Worm (Caenorhabditis elegans): Measurements from ENCODE around the gene npp-22.

Gene npp-22

DNA sequence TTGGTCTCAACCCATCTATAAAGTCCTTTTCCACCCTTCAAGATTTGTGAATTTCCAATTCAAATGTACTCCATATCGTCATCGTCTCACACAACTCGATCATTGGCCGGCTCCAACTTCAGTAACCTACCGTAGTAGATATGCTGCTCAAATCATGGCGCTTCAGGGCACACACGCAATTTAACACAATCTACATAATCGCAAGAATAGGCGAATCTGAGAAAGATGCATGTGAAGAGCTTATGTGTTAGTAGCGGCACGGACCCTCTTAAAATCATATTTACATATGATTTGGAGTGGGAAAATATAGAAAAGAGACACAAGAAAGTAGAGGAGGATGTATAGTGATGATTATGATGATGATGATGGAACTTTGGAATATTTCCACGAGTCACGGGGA lies 21.5 kb downstream of the npp-22 start:
- no peak for TF ChIP-seq sem-4 (tag; optimal IDR thresholded peaks at IDR 0.05)
- no peak for TF ChIP-seq F13H6.1 (tag; optimal IDR thresholded peaks at IDR 0.05)
- no peak for TF ChIP-seq elt-1 (tag; optimal IDR thresholded peaks at IDR 0.05)
- TF ChIP-seq mbf-1 (tag; optimal IDR thresholded peaks at IDR 0.05) = no peak
- no peak for TF ChIP-seq ceh-16 (tag; optimal IDR thresholded peaks at IDR 0.05)
- no peak for TF ChIP-seq sma-3 (GFP tag; optimal IDR thresholded peaks at IDR 0.05)
- no peak for TF ChIP-seq ZK546.5 (tag; optimal IDR thresholded peaks at IDR 0.05)
- TF ChIP-seq lin-13 (GFP tag; optimal IDR thresholded peaks at IDR 0.05) = no peak
- TF ChIP-seq mdl-1 (tag; optimal IDR thresholded peaks at IDR 0.05) = no peak
- TF ChIP-seq unc-62 (GFP tag; optimal IDR thresholded peaks at IDR 0.05) = no peak
- TF ChIP-seq blmp-1 (tag; optimal IDR thresholded peaks at IDR 0.05; ENCODE audit: insufficient read depth) = no peak
- TF ChIP-seq nhr-11 (tag; optimal IDR thresholded peaks at IDR 0.05) = no peak
- no peak for TF ChIP-seq gmeb-1 (tag; optimal IDR thresholded peaks at IDR 0.05)
- no peak for TF ChIP-seq nhr-23 (tag; optimal IDR thresholded peaks at IDR 0.05)
- TF ChIP-seq nhr-21 (tag; optimal IDR thresholded peaks at IDR 0.05) = no peak

- TF ChIP-seq egl-27 (tag; optimal IDR thresholded peaks at IDR 0.05) (no peak), elt-1 (tag; optimal IDR thresholded peaks at IDR 0.05) (no peak), R02D3.7 (tag; optimal IDR thresholded peaks at IDR 0.05) (no peak), unc-62 (GFP tag; optimal IDR thresholded peaks at IDR 0.05) (no peak), ztf-4 (tag; optimal IDR thresholded peaks at IDR 0.05) (no peak), gmeb-1 (tag; optimal IDR thresholded peaks at IDR 0.05) (no peak)
Observed at ce11 chrV:11706353-11706752, 26.9 kb downstream of the npp-22 start.

DNA sequence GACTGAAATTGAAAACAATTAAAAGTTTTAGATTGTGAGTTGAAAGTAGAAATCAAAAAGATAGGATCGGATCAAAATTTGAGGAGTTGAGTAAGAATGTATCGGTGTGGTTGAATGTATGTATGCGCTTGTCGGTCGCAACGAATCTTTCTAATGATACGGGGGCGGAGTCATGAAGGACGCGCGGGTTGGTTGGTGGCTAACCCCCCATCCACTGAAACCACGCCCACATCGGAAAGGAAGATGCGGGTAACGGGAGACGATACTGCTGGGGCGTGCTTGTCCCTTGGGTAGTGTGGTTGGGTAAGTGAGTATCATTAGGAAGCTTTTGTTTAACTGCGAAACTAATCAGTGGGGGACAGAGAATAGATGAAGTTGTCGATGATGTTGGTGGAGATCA lies 27.9 kb downstream of the npp-22 start, which contains the start of gene ceh-32:
TSS of gene ceh-32 (minus strand) at position 2 of the 400 bp plus-strand sequence.
- TF ChIP-seq sem-4 (tag; optimal IDR thresholded peaks at IDR 0.05) (no peak), ztf-1 (GFP tag; conservative IDR thresholded peaks at IDR 0.05) (no peak), alr-1 (tag; optimal IDR thresholded peaks at IDR 0.05) (no peak), R02D3.7 (tag; optimal IDR thresholded peaks at IDR 0.05) (no peak), dmd-4 (tag; optimal IDR thresholded peaks at IDR 0.05) (no peak), mab-5 (tag; optimal IDR thresholded peaks at IDR 0.05) (no peak), nhr-10 (tag; optimal IDR thresholded peaks at IDR 0.05) (no peak), unc-55 (GFP tag; optimal IDR thresholded peaks at IDR 0.05) (no peak), nhr-77 (tag; optimal IDR thresholded peaks at IDR 0.05) (no peak), nhr-21 (tag; optimal IDR thresholded peaks at IDR 0.05) (no peak), nhr-25 (tag; optimal IDR thresholded peaks at IDR 0.05) (no peak), crh-2 (tag; optimal IDR thresholded peaks at IDR 0.05) (no peak), gmeb-1 (tag; optimal IDR thresholded peaks at IDR 0.05) (no peak), sma-9 (GFP tag; optimal IDR thresholded peaks at IDR 0.05) (no peak), sma-9 (tag; optimal IDR thresholded peaks at IDR 0.05) (no peak), F13H6.1 (tag; optimal IDR thresholded peaks at IDR 0.05) (no peak), nhr-6 (tag; optimal IDR thresholded peaks at IDR 0.05) (no peak), ztf-4 (tag; optimal IDR thresholded peaks at IDR 0.05) (no peak)

DNA sequence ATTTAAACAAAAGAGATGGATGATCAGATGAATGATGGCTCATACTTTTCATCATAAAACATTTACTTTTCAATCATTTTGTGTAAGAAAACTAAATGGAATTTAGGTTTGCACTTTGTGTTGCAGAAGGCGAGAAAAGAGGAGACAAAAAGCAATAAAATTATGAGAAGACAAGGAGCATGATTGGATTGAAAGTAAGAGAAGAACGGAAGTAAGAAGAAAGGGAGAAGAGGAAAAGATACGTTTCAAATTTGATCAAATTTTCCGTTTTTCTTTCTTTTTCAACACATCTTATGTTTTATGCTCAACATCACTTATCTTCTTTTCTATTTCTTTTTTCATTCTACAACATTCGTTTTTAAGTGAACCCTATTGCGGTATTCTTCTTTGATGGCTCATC lies 28.6 kb downstream of the npp-22 start:
- no peak for TF ChIP-seq nhr-237 (tag; optimal IDR thresholded peaks at IDR 0.05)
- no peak for TF ChIP-seq ceh-82 (tag; optimal IDR thresholded peaks at IDR 0.05)

ce11 chrV:11697482-11697881 lies 35.8 kb downstream of the npp-22 start:
- TF ChIP-seq alr-1 (tag; optimal IDR thresholded peaks at IDR 0.05) (no peak), lin-13 (GFP tag; optimal IDR thresholded peaks at IDR 0.05) (no peak), R02D3.7 (tag; optimal IDR thresholded peaks at IDR 0.05) (no peak), ztf-11 (tag; optimal IDR thresholded peaks at IDR 0.05) (no peak), nhr-237 (tag; optimal IDR thresholded peaks at IDR 0.05) (no peak), elt-1 (tag; optimal IDR thresholded peaks at IDR 0.05) (no peak), skn-1 (tag; optimal IDR thresholded peaks at IDR 0.05) (no peak), aly-2 (tag; optimal IDR thresholded peaks at IDR 0.05) (no peak), lsy-2 (tag; optimal IDR thresholded peaks at IDR 0.05) (peak in 1 of 2 experiments; percentile 16), egl-27 (tag; optimal IDR thresholded peaks at IDR 0.05) (no peak), nhr-6 (tag; optimal IDR thresholded peaks at IDR 0.05) (no peak), mdl-1 (tag; optimal IDR thresholded peaks at IDR 0.05) (no peak), nhr-23 (tag; optimal IDR thresholded peaks at IDR 0.05) (no peak), nhr-129 (tag; optimal IDR thresholded peaks at IDR 0.05) (no peak), crh-2 (tag; optimal IDR thresholded peaks at IDR 0.05) (peak; percentile 28), ztf-1 (GFP tag; conservative IDR thresholded peaks at IDR 0.05) (no peak), nhr-10 (tag; optimal IDR thresholded peaks at IDR 0.05) (no peak), peb-1 (tag; optimal IDR thresholded peaks at IDR 0.05) (no peak), C34F6.9 (tag; optimal IDR thresholded peaks at IDR 0.05) (no peak), sem-4 (tag; optimal IDR thresholded peaks at IDR 0.05) (peak; percentile 66), sma-3 (GFP tag; optimal IDR thresholded peaks at IDR 0.05) (no peak), snpc-4 (tag; optimal IDR thresholded peaks at IDR 0.05) (no peak), ama-1 (optimal IDR thresholded peaks at IDR 0.05) (no peak), lin-11 (tag; optimal IDR thresholded peaks at IDR 0.05) (no peak), blmp-1 (tag; optimal IDR thresholded peaks at IDR 0.05; ENCODE audit: insufficient read depth) (no peak), gmeb-1 (tag; optimal IDR thresholded peaks at IDR 0.05) (no peak), unc-55 (GFP tag; optimal IDR thresholded peaks at IDR 0.05) (no peak), zag-1 (tag; optimal IDR thresholded peaks at IDR 0.05) (peak; percentile 6)

Data from whole organism, L2 larva.